Worm (Caenorhabditis elegans): ENCODE results near the gene tag-280.

tag-280 gene

ce11 chrII:12506511-12506910, 46.1 kb downstream of the tag-280 start:
- no peak for TF ChIP-seq elt-4 (tag; optimal IDR thresholded peaks at IDR 0.05)
- TF ChIP-seq lin-11 (tag; optimal IDR thresholded peaks at IDR 0.05) = no peak
- no peak for TF ChIP-seq sox-4 (tag; optimal IDR thresholded peaks at IDR 0.05)
- no peak for TF ChIP-seq ttx-3 (tag; optimal IDR thresholded peaks at IDR 0.05)
- no peak for TF ChIP-seq eyg-1 (tag; optimal IDR thresholded peaks at IDR 0.05)
- no peak for TF ChIP-seq fax-1 (tag; optimal IDR thresholded peaks at IDR 0.05)
- TF ChIP-seq unc-55 (GFP tag; optimal IDR thresholded peaks at IDR 0.05) = no peak
- TF ChIP-seq dve-1 (tag; optimal IDR thresholded peaks at IDR 0.05) = no peak

ce11 chrII:12507038-12507437, 46.6 kb downstream of the tag-280 start, which contains the start of gene srh-68:
TSS of gene srh-68 (plus strand) at chrII:12507338.
- TF ChIP-seq ceh-9 (tag; optimal IDR thresholded peaks at IDR 0.05) (no peak), pag-3 (tag; optimal IDR thresholded peaks at IDR 0.05; ENCODE audit: borderline replicate concordance) (no peak), ets-4 (tag; optimal IDR thresholded peaks at IDR 0.05) (no peak), ztf-16 (tag; optimal IDR thresholded peaks at IDR 0.05) (no peak), ttx-3 (tag; optimal IDR thresholded peaks at IDR 0.05) (no peak), ceh-2 (tag; optimal IDR thresholded peaks at IDR 0.05) (no peak), hlh-13 (GFP tag; optimal IDR thresholded peaks at IDR 0.05) (no peak)

ce11 chrII:12508650-12509049, 48.2 kb downstream of the tag-280 start, which contains the start of gene srh-67:
TSS of gene srh-67 (plus strand) at chrII:12508950.
- no peak for TF ChIP-seq ztf-16 (tag; optimal IDR thresholded peaks at IDR 0.05)
- no peak for TF ChIP-seq mec-3 (tag; optimal IDR thresholded peaks at IDR 0.05; ENCODE audit: borderline replicate concordance)
- no peak for TF ChIP-seq lin-11 (tag; optimal IDR thresholded peaks at IDR 0.05)
- TF ChIP-seq sox-4 (tag; optimal IDR thresholded peaks at IDR 0.05) = no peak
- TF ChIP-seq pros-1 (tag; optimal IDR thresholded peaks at IDR 0.05) = no peak
- no peak for TF ChIP-seq nfya-1 (tag; optimal IDR thresholded peaks at IDR 0.05)
- no peak for TF ChIP-seq Y22D7AL.16 (tag; optimal IDR thresholded peaks at IDR 0.05)
- no peak for TF ChIP-seq dve-1 (tag; optimal IDR thresholded peaks at IDR 0.05)
- TF ChIP-seq pha-4 (tag; optimal IDR thresholded peaks at IDR 0.05) = no peak
- TF ChIP-seq ceh-22 (tag; optimal IDR thresholded peaks at IDR 0.05) = no peak
- TF ChIP-seq F13H6.1 (tag; optimal IDR thresholded peaks at IDR 0.05) = no peak
- TF ChIP-seq syd-9 (tag; optimal IDR thresholded peaks at IDR 0.05) = no peak
- no peak for TF ChIP-seq elt-4 (tag; optimal IDR thresholded peaks at IDR 0.05)
- TF ChIP-seq tbx-7 (tag; optimal IDR thresholded peaks at IDR 0.05) = no peak
- no peak for TF ChIP-seq hlh-6 (tag; optimal IDR thresholded peaks at IDR 0.05)
- no peak for TF ChIP-seq ceh-2 (tag; optimal IDR thresholded peaks at IDR 0.05)
